Fruit fly (Drosophila melanogaster): ENCODE measurements around the gene Prosbeta3.

The Prosbeta3 gene

dm6 chr3R:8960329-8960728, 45.7 kb downstream of the Prosbeta3 start (continued):
- TF ChIP-seq fd3F (GFP tag; optimal IDR thresholded peaks at IDR 0.05): peak; percentile 35
- no peak for TF ChIP-seq ac (GFP tag; optimal IDR thresholded peaks at IDR 0.05)
- no peak for TF ChIP-seq H15 (GFP tag; IDR thresholded peaks at IDR 0.05)
- no peak for TF ChIP-seq zen2 (GFP tag; IDR thresholded peaks at IDR 0.05; ENCODE audit: partially characterized antibody)
- TF ChIP-seq zfh2 (GFP tag; optimal IDR thresholded peaks at IDR 0.05): no peak
- TF ChIP-seq CG10209 (GFP tag; optimal IDR thresholded peaks at IDR 0.05): peak; percentile 47
- TF ChIP-seq Xbp1 (GFP tag; optimal IDR thresholded peaks at IDR 0.05): peak; percentile 62
- TF ChIP-seq Jarid2 (GFP tag; optimal IDR thresholded peaks at IDR 0.05): peak; percentile 7
- TF ChIP-seq CG30020 (tag; optimal IDR thresholded peaks at IDR 0.05): no peak
- TF ChIP-seq CG1602 (GFP tag; optimal IDR thresholded peaks at IDR 0.05): peak; percentile 24
- peak; percentile 32 for TF ChIP-seq CG12219 (GFP tag; optimal IDR thresholded peaks at IDR 0.05)
- peak; percentile 35 for TF ChIP-seq Deaf1 (tag; optimal IDR thresholded peaks at IDR 0.05)
- TF ChIP-seq Dip2 (GFP tag; IDR thresholded peaks at IDR 0.05): no peak
- TF ChIP-seq grau (tag; optimal IDR thresholded peaks at IDR 0.05): peak; percentile 66
- TF ChIP-seq pros (GFP tag; optimal IDR thresholded peaks at IDR 0.05): no peak
- TF ChIP-seq CG33213 (GFP tag; optimal IDR thresholded peaks at IDR 0.05): no peak
- TF ChIP-seq CG10366 (GFP tag; IDR thresholded peaks at IDR 0.05): peak; percentile 41
- peak; percentile 50 for TF ChIP-seq salm (tag; optimal IDR thresholded peaks at IDR 0.05)
- TF ChIP-seq so (GFP tag; IDR thresholded peaks at IDR 0.05): peak; percentile 35; the same call in 1 of the 3 replicates
- no peak for TF ChIP-seq Med (GFP tag)
- TF ChIP-seq jigr1 (GFP tag; IDR thresholded peaks at IDR 0.05): no peak
- peak; percentile 44 for TF ChIP-seq org-1 (GFP tag; optimal IDR thresholded peaks at IDR 0.05)
- no peak for TF ChIP-seq chn (GFP tag; optimal IDR thresholded peaks at IDR 0.05)
- no peak for TF ChIP-seq gt (GFP tag; IDR thresholded peaks at IDR 0.05)
- no peak for TF ChIP-seq Sry-δ (GFP tag; optimal IDR thresholded peaks at IDR 0.05)
- TF ChIP-seq Ada2b (GFP tag; IDR thresholded peaks at IDR 0.05): peak; percentile 40; the same call in 1 of the 2 replicates
- TF ChIP-seq corto (GFP tag; optimal IDR thresholded peaks at IDR 0.05): no peak
- TF ChIP-seq br (optimal IDR thresholded peaks at IDR 0.05): no peak
- TF ChIP-seq vfl (GFP tag; optimal IDR thresholded peaks at IDR 0.05): no peak
- peak; percentile 0 for TF ChIP-seq CG15514 (GFP tag; optimal IDR thresholded peaks at IDR 0.05)
- TF ChIP-seq lab (GFP tag; optimal IDR thresholded peaks at IDR 0.05): peak; percentile 38
- TF ChIP-seq Hsf (GFP tag; optimal IDR thresholded peaks at IDR 0.05): peak; percentile 7
- TF ChIP-seq btn (GFP tag; optimal IDR thresholded peaks at IDR 0.05): no peak
- TF ChIP-seq eve (GFP tag; optimal IDR thresholded peaks at IDR 0.05): peak in 1 of 2 experiments; percentile 32
- TF ChIP-seq CG6854 (GFP tag; optimal IDR thresholded peaks at IDR 0.05): no peak
- no peak for TF ChIP-seq Stat92E (GFP tag; optimal IDR thresholded peaks at IDR 0.05)
- TF ChIP-seq CG6683 (GFP tag; optimal IDR thresholded peaks at IDR 0.05): no peak
- no peak for TF ChIP-seq Scr (GFP tag; IDR thresholded peaks at IDR 0.05; ENCODE audit: partially characterized antibody)
- TF ChIP-seq odd (GFP tag; optimal IDR thresholded peaks at IDR 0.05): peak; percentile 6
- peak; percentile 74 for TF ChIP-seq CG15269 (tag; optimal IDR thresholded peaks at IDR 0.05)
- no peak for TF ChIP-seq CG3065 (GFP tag; optimal IDR thresholded peaks at IDR 0.05)
- peak in 1 of 3 experiments; percentile 64 for TF ChIP-seq lola (GFP tag; optimal IDR thresholded peaks at IDR 0.05)
- peak; percentile 61 for TF ChIP-seq ATbp (GFP tag; optimal IDR thresholded peaks at IDR 0.05)
- no peak for TF ChIP-seq D (optimal IDR thresholded peaks at IDR 0.05)
- TF ChIP-seq D (GFP tag; optimal IDR thresholded peaks at IDR 0.05): peak; percentile 53
- TF ChIP-seq hth (optimal IDR thresholded peaks at IDR 0.05): no peak
- TF ChIP-seq disco-r (GFP tag; optimal IDR thresholded peaks at IDR 0.05): no peak
- no peak for TF ChIP-seq Lhr (GFP tag; optimal IDR thresholded peaks at IDR 0.05)
- peak; percentile 56 for TF ChIP-seq CG10267 (tag; optimal IDR thresholded peaks at IDR 0.05)
- no peak for TF ChIP-seq CG7786 (GFP tag; optimal IDR thresholded peaks at IDR 0.05)
- no peak for TF ChIP-seq gfzf (GFP tag; optimal IDR thresholded peaks at IDR 0.05)

Data from whole organism, embryonic.